Fruit fly (Drosophila melanogaster): ENCODE data around the gene CG34012.
A peak's percentile ranks its signal among the peaks of the same experiment; 100 is the strongest.

The CG34012 gene

DNA sequence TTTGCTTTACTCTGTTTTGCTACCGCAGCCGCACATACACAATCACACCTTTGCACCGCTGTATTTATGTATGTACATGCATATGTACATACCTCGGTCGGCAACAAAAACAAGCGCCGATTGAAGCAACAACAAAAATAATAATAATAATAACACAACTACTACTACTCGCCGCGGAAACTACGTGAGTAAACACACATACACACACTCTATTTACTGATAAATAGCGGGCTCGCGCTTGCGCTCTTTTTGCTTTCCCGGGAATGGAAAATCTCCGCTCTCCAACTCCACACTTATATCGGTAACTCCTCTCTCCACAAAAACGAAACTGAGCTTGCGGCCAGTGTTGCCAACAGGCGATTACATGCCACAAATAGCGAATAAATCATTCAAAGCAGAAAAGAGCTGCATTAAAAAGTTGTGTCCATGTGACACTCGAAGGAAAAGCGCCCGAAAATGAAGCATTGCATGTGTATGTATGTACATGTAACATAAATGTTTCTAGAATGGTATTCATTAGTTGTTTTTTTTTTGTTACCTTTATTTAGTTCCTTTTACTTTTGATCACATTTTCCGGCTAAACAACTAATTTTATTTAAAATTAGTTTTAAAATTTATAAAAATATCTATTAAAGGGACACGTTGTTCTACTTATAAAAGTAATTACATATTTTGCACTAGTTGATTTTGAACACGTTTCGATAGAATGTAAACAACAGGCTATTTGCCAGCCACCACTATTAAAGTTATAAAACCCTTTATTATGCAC lies 9.5 kb upstream of the CG34012 start (continued):
- TF ChIP-seq nerfin-1 (tag; optimal IDR thresholded peaks at IDR 0.05), result peak; percentile 86
- peak; percentile 49 for TF ChIP-seq repo (GFP tag; optimal IDR thresholded peaks at IDR 0.05)
- peak; percentile 18 for TF ChIP-seq maf-S (GFP tag; optimal IDR thresholded peaks at IDR 0.05)
- TF ChIP-seq CG9932 (GFP tag; IDR thresholded peaks at IDR 0.05), result peak; percentile 57
- peak; percentile 74 for TF ChIP-seq sob (GFP tag; IDR thresholded peaks at IDR 0.05)
- TF ChIP-seq sisA (GFP tag; IDR thresholded peaks at IDR 0.05), result no peak
- TF ChIP-seq Neu2 (GFP tag; optimal IDR thresholded peaks at IDR 0.05; ENCODE audit: borderline replicate concordance), result no peak
- peak; percentile 53 for TF ChIP-seq D19A (tag; optimal IDR thresholded peaks at IDR 0.05)
- no peak for TF ChIP-seq CG6791 (GFP tag; IDR thresholded peaks at IDR 0.05; ENCODE audit: partially characterized antibody)
- peak; percentile 53; the same call in 1 of the 2 replicates for TF ChIP-seq CG14441 (GFP tag; IDR thresholded peaks at IDR 0.05)
- TF ChIP-seq crp (GFP tag; optimal IDR thresholded peaks at IDR 0.05), result peak in 1 of 2 experiments; percentile 32
- TF ChIP-seq CG17385 (GFP tag; optimal IDR thresholded peaks at IDR 0.05), result peak; percentile 68
- TF ChIP-seq ci (GFP tag; IDR thresholded peaks at IDR 0.05), result peak; percentile 92
- peak; percentile 74 for TF ChIP-seq corto (GFP tag; optimal IDR thresholded peaks at IDR 0.05)
- TF ChIP-seq CG32767 (GFP tag; IDR thresholded peaks at IDR 0.05), result peak; percentile 89
- peak; percentile 82 for TF ChIP-seq sqz (GFP tag; optimal IDR thresholded peaks at IDR 0.05)
- TF ChIP-seq CG31441 (GFP tag; IDR thresholded peaks at IDR 0.05), result peak; percentile 25
- peak; percentile 22 for TF ChIP-seq D19B (GFP tag; optimal IDR thresholded peaks at IDR 0.05)
- peak; percentile 85 for TF ChIP-seq CG33557 (GFP tag; optimal IDR thresholded peaks at IDR 0.05)
- peak; percentile 81 for TF ChIP-seq CG13894 (tag; optimal IDR thresholded peaks at IDR 0.05)
- TF ChIP-seq Dref (GFP tag; IDR thresholded peaks at IDR 0.05), result no peak
- peak; percentile 63 for TF ChIP-seq run (tag; optimal IDR thresholded peaks at IDR 0.05)
- TF ChIP-seq CG2199 (GFP tag; IDR thresholded peaks at IDR 0.05), result 0 out of 3 replicates have a peak, but pooled peaks have one; percentile 71
- TF ChIP-seq Poxn (GFP tag; IDR thresholded peaks at IDR 0.05), result no peak
- TF ChIP-seq CG17912 (GFP tag; optimal IDR thresholded peaks at IDR 0.05), result peak; percentile 92
- peak; percentile 67; the same call in 1 of the 2 replicates for TF ChIP-seq Awh (GFP tag; IDR thresholded peaks at IDR 0.05)
- TF ChIP-seq gfzf (GFP tag; optimal IDR thresholded peaks at IDR 0.05), result no peak
- no peak for TF ChIP-seq z (GFP tag; IDR thresholded peaks at IDR 0.05)
- TF ChIP-seq Asciz (GFP tag; optimal IDR thresholded peaks at IDR 0.05), result peak; percentile 84
- no peak for TF ChIP-seq Dfd (GFP tag; optimal IDR thresholded peaks at IDR 0.05)
- peak; percentile 19 for TF ChIP-seq Hr3 (GFP tag; optimal IDR thresholded peaks at IDR 0.05)
- no peak for TF ChIP-seq Ptx1 (GFP tag; IDR thresholded peaks at IDR 0.05)
- peak; percentile 62 for TF ChIP-seq dm (GFP tag; optimal IDR thresholded peaks at IDR 0.05)
- peak; percentile 77 for TF ChIP-seq sim (GFP tag; IDR thresholded peaks at IDR 0.05)
- peak; percentile 68 for TF ChIP-seq CG11398 (GFP tag; optimal IDR thresholded peaks at IDR 0.05)
- TF ChIP-seq grn (GFP tag; optimal IDR thresholded peaks at IDR 0.05), result peak; percentile 73
- no peak for TF ChIP-seq knrl (GFP tag; IDR thresholded peaks at IDR 0.05; ENCODE audit: partially characterized antibody)
- no peak for TF ChIP-seq Lpt (GFP tag; optimal IDR thresholded peaks at IDR 0.05)
- TF ChIP-seq CG17829 (tag; optimal IDR thresholded peaks at IDR 0.05), result peak; percentile 50
- TF ChIP-seq CG4730 (GFP tag; IDR thresholded peaks at IDR 0.05), result no peak
- peak; percentile 56 for TF ChIP-seq dmrt99B (tag; optimal IDR thresholded peaks at IDR 0.05)
- TF ChIP-seq Usf (GFP tag; optimal IDR thresholded peaks at IDR 0.05), result no peak
- no peak for TF ChIP-seq sc (optimal IDR thresholded peaks at IDR 0.05)
- TF ChIP-seq sc (GFP tag; optimal IDR thresholded peaks at IDR 0.05), result peak; percentile 73
- TF ChIP-seq CG3065 (GFP tag; optimal IDR thresholded peaks at IDR 0.05), result peak; percentile 34
- TF ChIP-seq chif (GFP tag; optimal IDR thresholded peaks at IDR 0.05), result peak; percentile 23 to 65
- no peak for TF ChIP-seq vnd (GFP tag; IDR thresholded peaks at IDR 0.05; ENCODE audit: partially characterized antibody)
- peak; percentile 80 for TF ChIP-seq Side (GFP tag; optimal IDR thresholded peaks at IDR 0.05)
- peak; percentile 72; the same call in 1 of the 3 replicates for TF ChIP-seq CG6175 (GFP tag; IDR thresholded peaks at IDR 0.05)
- TF ChIP-seq CG30403 (GFP tag; optimal IDR thresholded peaks at IDR 0.05), result peak; percentile 17
